Worm (Caenorhabditis elegans) whole organism, early embryonic: ENCODE measurements around the gene rsd-2.

ENCODE experiments used
- B0310.2 ChIP-seq: sonication (generic microtip); optimal IDR thresholded peaks from 2 replicates; lab custom pipeline; 2016; ENCODE audit warnings: mild to moderate bottlenecking, missing genetic modification characterization, missing compliant biosample characterization
- F13C5.2 ChIP-seq: sonication (generic microtip); optimal IDR thresholded peaks from 2 replicates; lab custom pipeline; 2017; ENCODE audit warnings: mild to moderate bottlenecking, missing genetic modification characterization, inconsistent platforms, missing compliant biosample characterization
- aly-1 ChIP-seq: sonication (generic microtip); optimal IDR thresholded peaks from 2 replicates; lab custom pipeline; 2016; ENCODE audit warnings: missing genetic modification characterization, missing compliant biosample characterization
- ama-1 ChIP-seq: fragments of 150-350 bp; optimal IDR thresholded peaks from 2 replicates; lab custom pipeline; 2014
- ceh-13 ChIP-seq: fragments of 200-800 bp; sonication (Bioruptor generic); optimal IDR thresholded peaks from 2 replicates; lab custom pipeline; 2018; ENCODE audit warnings: mild to moderate bottlenecking, missing genetic modification characterization, missing compliant biosample characterization
- ceh-36 ChIP-seq: sonication (generic microtip); optimal IDR thresholded peaks from 2 replicates; lab custom pipeline; 2016; ENCODE audit warnings: missing genetic modification characterization, inconsistent platforms, missing compliant biosample characterization
- ets-7 ChIP-seq: sonication (generic microtip); optimal IDR thresholded peaks from 2 replicates; lab custom pipeline; 2016; ENCODE audit warnings: missing genotype, missing genetic modification characterization, missing compliant biosample characterization
- flt-1 ChIP-seq: fragments of 200-800 bp; sonication (Bioruptor generic); IDR thresholded peaks from 2 replicates; pipeline ENCODE4 v1.3.6; 2022; ENCODE audit warnings: missing genetic modification characterization, missing compliant biosample characterization
- hmbx-1 ChIP-seq: sonication (generic microtip); optimal IDR thresholded peaks from 2 replicates; lab custom pipeline; 2016; ENCODE audit warnings: mild to moderate bottlenecking, missing genetic modification characterization, missing compliant biosample characterization
- hmg-4 ChIP-seq: fragments of 200-800 bp; sonication (Bioruptor generic); optimal IDR thresholded peaks from 2 replicates; lab custom pipeline; 2018; ENCODE audit warnings: mild to moderate bottlenecking, missing genetic modification characterization, missing compliant biosample characterization
- hnd-1 ChIP-seq: sonication (generic microtip); optimal IDR thresholded peaks from 2 replicates; lab custom pipeline; 2016; ENCODE audit warnings: missing genetic modification characterization, missing compliant biosample characterization
- pes-1 ChIP-seq: fragments of 200-800 bp; sonication (Bioruptor generic); IDR thresholded peaks from 2 replicates; pipeline ENCODE4 v1.3.6; 2022; ENCODE audit warnings: missing genetic modification reagents, missing genetic modification characterization, missing compliant biosample characterization
- scrt-1 ChIP-seq: fragments of 200-800 bp; sonication (Bioruptor generic); IDR thresholded peaks from 2 replicates; pipeline ENCODE4 v1.3.6; 2022; ENCODE audit warnings: missing genetic modification characterization, missing compliant biosample characterization
- sea-1 ChIP-seq: fragments of 200-800 bp; sonication (Bioruptor generic); conservative IDR thresholded peaks from 2 replicates; pipeline ENCODE4 v1.3.6; 2022; ENCODE audit warnings: missing genetic modification characterization, missing compliant biosample characterization
- tbx-11 ChIP-seq: fragments of 200-800 bp; sonication (Bioruptor generic); IDR thresholded peaks from 2 replicates; pipeline ENCODE4 v1.3.6; 2022; ENCODE audit warnings: missing genetic modification characterization, missing compliant biosample characterization
- tbx-37 ChIP-seq: fragments of 200-800 bp; sonication (Bioruptor generic); conservative IDR thresholded peaks from 2 replicates; pipeline ENCODE4 v1.3.6; 2022; ENCODE audit warnings: missing genetic modification reagents, missing genetic modification characterization, missing compliant biosample characterization
- tra-4 ChIP-seq: sonication (generic microtip); optimal IDR thresholded peaks from 2 replicates; lab custom pipeline; 2017; ENCODE audit warnings: missing genetic modification characterization, missing compliant biosample characterization

The rsd-2 gene

ce11 chrIV:13504065-13504464 is 36.0 kb downstream of the rsd-2 start:
- TF ChIP-seq pes-1 (GFP tag; lab: Robert Waterston, UW), result peak; percentile 63
- TF ChIP-seq scrt-1, result 0 out of 2 replicates have a peak, but pooled peaks have one; percentile 14
- TF ChIP-seq flt-1 (GFP tag; lab: Robert Waterston, UW), result peak; percentile 59

- TF ChIP-seq hmbx-1 (tag; lab: Kevin White, UChicago) (no peak), sea-1 (no peak), F13C5.2 (tag; lab: Kevin White, UChicago) (no peak), hmg-4 (GFP tag; lab: Kevin White, UChicago) (no peak), pes-1 (GFP tag; lab: Robert Waterston, UW) (no peak), ama-1 (lab: Kevin White, UChicago) (no peak), hnd-1 (tag; lab: Kevin White, UChicago) (no peak), tbx-37 (GFP tag; lab: Robert Waterston, UW) (no peak), tbx-11 (no peak), B0310.2 (tag; lab: Kevin White, UChicago) (no peak)
Observed at ce11 chrIV:13502806-13503363, 37.2 kb downstream of the rsd-2 start, which contains the start of gene tbc-9. Gene tbc-9 (minus strand): TSS chrIV:13502856.

DNA sequence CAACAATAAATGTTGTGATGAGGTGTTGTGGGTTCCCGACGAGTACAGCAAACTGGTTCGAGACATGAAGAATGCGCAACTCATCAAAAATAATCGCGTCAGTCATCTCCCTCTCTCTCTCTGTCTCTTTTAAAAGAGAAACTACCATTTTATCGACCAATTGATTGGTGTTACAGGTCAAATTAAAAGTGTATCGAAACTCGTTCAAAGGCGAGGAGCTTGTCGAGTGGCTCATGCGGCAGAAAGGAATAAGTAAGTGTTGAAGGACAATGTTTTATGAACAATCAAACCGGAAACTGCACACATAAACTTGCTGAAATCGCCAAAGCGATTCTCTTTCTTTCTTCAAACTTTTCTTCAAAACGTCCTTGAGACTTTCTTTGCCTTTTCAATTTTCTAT is 46.3 kb downstream of the rsd-2 start:
- TF ChIP-seq aly-1 (tag; lab: Kevin White, UChicago) (no peak), ets-7 (no peak), ceh-13 (GFP tag; lab: Kevin White, UChicago) (no peak), ama-1 (lab: Kevin White, UChicago) (no peak), hmg-4 (GFP tag; lab: Kevin White, UChicago) (no peak), tbx-11 (no peak), tra-4 (no peak), sea-1 (no peak), pes-1 (GFP tag; lab: Robert Waterston, UW) (no peak)

- TF ChIP-seq ceh-13 (GFP tag; lab: Kevin White, UChicago), result no peak
- TF ChIP-seq ceh-36 (tag; lab: Kevin White, UChicago), result no peak
- TF ChIP-seq tra-4, result no peak
Observed at ce11 chrIV:13492271-13492670, 47.8 kb downstream of the rsd-2 start, which contains the start of gene Y45F10A.7. Gene Y45F10A.7 (plus strand): TSS chrIV:13492571.

DNA sequence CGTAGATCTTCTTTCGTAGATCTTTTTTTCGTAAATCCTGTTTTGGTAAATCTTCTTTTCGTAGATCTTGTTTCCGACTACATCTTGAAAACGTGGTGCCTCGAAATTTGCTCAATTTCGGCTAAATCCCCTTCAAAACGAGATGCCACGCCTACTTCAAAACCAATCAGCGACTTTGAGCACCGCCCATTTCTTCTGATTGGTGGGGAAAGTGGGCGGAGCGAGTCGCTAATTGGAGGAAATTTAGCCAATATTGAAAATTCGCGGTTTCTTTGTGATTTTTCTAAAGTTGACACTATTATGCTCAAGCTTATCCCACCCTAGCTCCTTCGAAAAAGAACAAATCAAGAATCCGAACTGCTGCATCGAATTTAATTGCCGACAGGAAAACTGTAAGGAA is 52.5 kb downstream of the rsd-2 start:
- no peak for TF ChIP-seq ceh-13 (GFP tag; lab: Kevin White, UChicago)
- TF ChIP-seq scrt-1, result no peak
- no peak for TF ChIP-seq sea-1
- TF ChIP-seq hnd-1 (tag; lab: Kevin White, UChicago), result no peak
- TF ChIP-seq tbx-11, result no peak
- TF ChIP-seq aly-1 (tag; lab: Kevin White, UChicago), result no peak
- TF ChIP-seq B0310.2 (tag; lab: Kevin White, UChicago), result no peak
- no peak for TF ChIP-seq tbx-37 (GFP tag; lab: Robert Waterston, UW)
- TF ChIP-seq ceh-36 (tag; lab: Kevin White, UChicago), result no peak
- TF ChIP-seq hmg-4 (GFP tag; lab: Kevin White, UChicago), result no peak
- no peak for TF ChIP-seq pes-1 (GFP tag; lab: Robert Waterston, UW)
- TF ChIP-seq ama-1 (lab: Kevin White, UChicago), result no peak

- TF ChIP-seq ceh-36 (tag; lab: Kevin White, UChicago) (no peak), pes-1 (GFP tag; lab: Robert Waterston, UW) (peak; percentile 68), hnd-1 (tag; lab: Kevin White, UChicago) (no peak), ets-7 (no peak), tbx-11 (no peak)
Observed at ce11 chrIV:13487019-13487418, 53.0 kb downstream of the rsd-2 start.

DNA sequence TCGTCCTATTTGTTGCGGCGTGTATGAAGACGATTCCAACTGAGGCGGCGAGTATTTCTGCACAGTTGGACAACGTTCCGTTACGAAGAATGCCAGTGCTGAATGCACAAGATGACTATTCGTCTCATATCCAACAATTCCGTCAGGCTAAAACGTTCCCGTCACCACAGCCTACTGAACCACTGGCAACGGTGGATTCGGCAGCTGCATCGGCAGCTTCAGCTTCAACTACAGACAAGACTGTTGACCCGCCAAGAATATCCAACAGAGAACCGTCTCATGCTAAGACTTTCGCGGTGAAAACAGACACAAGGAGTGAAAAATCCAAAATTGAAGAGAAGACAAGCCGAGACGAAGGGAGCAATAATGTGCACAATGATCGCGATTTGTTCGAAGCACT is 56.5 kb downstream of the rsd-2 start:
- TF ChIP-seq B0310.2 (tag; lab: Kevin White, UChicago) (no peak), pes-1 (GFP tag; lab: Robert Waterston, UW) (no peak), scrt-1 (no peak), flt-1 (GFP tag; lab: Robert Waterston, UW) (no peak), tbx-37 (GFP tag; lab: Robert Waterston, UW) (no peak), sea-1 (no peak), tbx-11 (no peak), ceh-13 (GFP tag; lab: Kevin White, UChicago) (no peak)

ce11 chrIV:13482469-13482868 is 57.6 kb downstream of the rsd-2 start, which contains the start of gene Y38H8A.1:
Gene Y38H8A.1 (plus strand): TSS chrIV:13482769.
- TF ChIP-seq ets-7 (no peak), hmbx-1 (tag; lab: Kevin White, UChicago) (no peak), tbx-37 (GFP tag; lab: Robert Waterston, UW) (no peak), sea-1 (no peak), ceh-13 (GFP tag; lab: Kevin White, UChicago) (no peak)

DNA sequence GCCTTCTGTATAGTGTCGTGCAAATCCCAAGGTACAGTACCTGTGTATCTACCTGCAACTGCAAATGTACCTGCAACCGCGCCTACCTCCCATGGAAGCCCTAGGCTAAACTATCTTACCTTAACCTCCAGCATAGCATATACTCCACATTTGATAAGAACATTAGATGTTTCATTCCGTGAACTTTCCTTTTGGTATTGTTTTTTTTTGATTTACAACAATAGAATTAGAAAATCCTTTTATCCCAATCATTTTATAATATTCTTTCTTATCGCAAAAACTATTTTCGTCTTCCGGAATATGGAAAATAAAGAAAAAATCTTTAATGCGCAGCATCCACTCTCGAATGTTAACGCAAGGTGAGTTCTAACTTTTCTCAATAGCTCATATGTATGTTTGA is 65.9 kb downstream of the rsd-2 start, which contains the start of gene Y38H8A.2:
Gene Y38H8A.2 (plus strand): TSS at position 301 of the 400 bp plus-strand sequence.
- TF ChIP-seq aly-1 (tag; lab: Kevin White, UChicago) (no peak), sea-1 (no peak), ceh-13 (GFP tag; lab: Kevin White, UChicago) (no peak), hmg-4 (GFP tag; lab: Kevin White, UChicago) (no peak), hnd-1 (tag; lab: Kevin White, UChicago) (no peak), ets-7 (no peak), ceh-36 (tag; lab: Kevin White, UChicago) (no peak), pes-1 (GFP tag; lab: Robert Waterston, UW) (no peak), tbx-11 (no peak), hmbx-1 (tag; lab: Kevin White, UChicago) (no peak), ama-1 (lab: Kevin White, UChicago) (no peak), B0310.2 (tag; lab: Kevin White, UChicago) (no peak), tbx-37 (GFP tag; lab: Robert Waterston, UW) (no peak), flt-1 (GFP tag; lab: Robert Waterston, UW) (no peak), scrt-1 (no peak), F13C5.2 (tag; lab: Kevin White, UChicago) (no peak), tra-4 (no peak)
